Worm (Caenorhabditis elegans): Measurements from ENCODE around the gene Y82E9BR.20.

The Y82E9BR.20 gene

DNA sequence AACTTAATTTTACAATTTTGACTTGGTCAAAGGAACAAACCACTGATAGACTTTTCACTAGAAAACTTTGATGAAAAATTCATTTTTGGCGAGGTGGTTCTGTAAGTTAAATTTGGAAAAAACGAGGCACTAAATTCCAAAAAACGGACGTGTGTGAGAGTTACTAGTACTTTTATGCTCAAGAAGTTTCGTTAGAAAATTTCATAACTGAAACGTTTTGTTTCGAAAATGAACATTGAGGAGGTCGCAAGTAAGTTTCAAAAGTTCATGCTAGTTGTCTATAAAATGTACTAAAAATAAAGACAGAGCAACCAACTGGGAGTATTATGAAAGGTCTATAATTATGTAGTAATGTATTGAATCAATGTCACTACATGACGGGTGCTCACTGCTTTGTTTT, 17.5 kb downstream of the Y82E9BR.20 start, which contains the start of gene pals-17:
TSS of gene pals-17 (minus strand) at position 101 of the 400 bp plus-strand sequence.
- no peak for TF ChIP-seq B0310.2 (tag; optimal IDR thresholded peaks at IDR 0.05)
- TF ChIP-seq tbx-37 (GFP tag; conservative IDR thresholded peaks at IDR 0.05) = no peak
- TF ChIP-seq hmbx-1 (tag; optimal IDR thresholded peaks at IDR 0.05) = no peak
- TF ChIP-seq sea-1 (GFP tag; conservative IDR thresholded peaks at IDR 0.05) = no peak
- no peak for TF ChIP-seq pes-1 (GFP tag; IDR thresholded peaks at IDR 0.05)
- TF ChIP-seq F13C5.2 (tag; optimal IDR thresholded peaks at IDR 0.05) = no peak
- no peak for TF ChIP-seq hnd-1 (tag; optimal IDR thresholded peaks at IDR 0.05)
- no peak for TF ChIP-seq flt-1 (GFP tag; IDR thresholded peaks at IDR 0.05)

DNA sequence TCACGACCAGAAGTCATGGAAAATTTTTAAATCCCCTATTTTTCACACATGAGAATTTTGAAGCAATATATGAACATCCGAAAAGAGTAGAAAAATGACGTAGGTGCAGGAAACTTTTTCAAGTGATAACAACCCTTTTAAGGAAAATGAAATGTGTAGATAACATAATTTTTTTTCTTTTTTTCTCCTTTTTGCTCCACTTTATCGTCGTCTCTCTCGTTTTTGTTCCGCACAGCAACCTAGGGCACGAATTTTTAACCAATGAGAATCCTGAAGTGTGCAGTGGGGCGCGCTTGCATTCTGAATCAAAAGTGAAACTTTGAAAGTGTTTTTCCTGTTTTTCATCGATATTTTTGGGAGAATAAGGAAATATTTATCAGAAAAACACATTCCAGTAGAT, 18.6 kb downstream of the Y82E9BR.20 start:
- TF ChIP-seq hmg-4 (GFP tag; optimal IDR thresholded peaks at IDR 0.05) = no peak
- TF ChIP-seq sea-1 (GFP tag; conservative IDR thresholded peaks at IDR 0.05) = no peak
- TF ChIP-seq hmbx-1 (tag; optimal IDR thresholded peaks at IDR 0.05) = no peak
- TF ChIP-seq hnd-1 (tag; optimal IDR thresholded peaks at IDR 0.05) = no peak
- no peak for TF ChIP-seq tbx-11 (GFP tag; IDR thresholded peaks at IDR 0.05)

DNA sequence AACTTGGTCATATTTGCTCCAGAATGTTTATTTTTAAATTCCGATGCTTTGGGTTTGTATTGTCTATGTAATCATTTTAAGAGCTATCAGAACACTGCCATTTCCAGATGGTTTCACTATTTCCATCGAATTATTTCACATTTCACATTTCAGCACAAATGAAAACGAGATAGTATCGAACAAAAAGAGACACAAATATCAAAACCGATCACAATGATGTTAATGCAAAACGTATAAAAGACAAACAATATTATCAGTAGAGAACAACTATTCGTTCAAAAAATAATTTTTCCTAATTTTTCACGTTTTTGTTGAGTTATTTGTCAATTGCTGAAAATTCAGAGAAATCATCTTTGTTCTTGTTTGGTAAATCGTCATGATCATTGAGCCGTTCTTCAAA, 21.1 kb downstream of the Y82E9BR.20 start:
- TF ChIP-seq tra-4 (tag; optimal IDR thresholded peaks at IDR 0.05) = no peak
- no peak for TF ChIP-seq sea-1 (GFP tag; conservative IDR thresholded peaks at IDR 0.05)
- no peak for TF ChIP-seq ets-7 (tag; optimal IDR thresholded peaks at IDR 0.05)
- no peak for TF ChIP-seq F13C5.2 (tag; optimal IDR thresholded peaks at IDR 0.05)
- no peak for TF ChIP-seq pes-1 (GFP tag; IDR thresholded peaks at IDR 0.05)
- TF ChIP-seq hmbx-1 (tag; optimal IDR thresholded peaks at IDR 0.05) = no peak
- no peak for TF ChIP-seq hnd-1 (tag; optimal IDR thresholded peaks at IDR 0.05)
- TF ChIP-seq scrt-1 (GFP tag; IDR thresholded peaks at IDR 0.05) = no peak
- TF ChIP-seq flt-1 (GFP tag; IDR thresholded peaks at IDR 0.05) = no peak
- TF ChIP-seq hmg-4 (GFP tag; optimal IDR thresholded peaks at IDR 0.05) = no peak
- TF ChIP-seq tbx-11 (GFP tag; IDR thresholded peaks at IDR 0.05) = no peak
- TF ChIP-seq ceh-13 (GFP tag; optimal IDR thresholded peaks at IDR 0.05) = no peak
- TF ChIP-seq B0310.2 (tag; optimal IDR thresholded peaks at IDR 0.05) = no peak
- no peak for TF ChIP-seq ceh-36 (tag; optimal IDR thresholded peaks at IDR 0.05)
- no peak for TF ChIP-seq aly-1 (tag; optimal IDR thresholded peaks at IDR 0.05)
- no peak for TF ChIP-seq tbx-37 (GFP tag; conservative IDR thresholded peaks at IDR 0.05)
- no peak for TF ChIP-seq ama-1 (optimal IDR thresholded peaks at IDR 0.05)

DNA sequence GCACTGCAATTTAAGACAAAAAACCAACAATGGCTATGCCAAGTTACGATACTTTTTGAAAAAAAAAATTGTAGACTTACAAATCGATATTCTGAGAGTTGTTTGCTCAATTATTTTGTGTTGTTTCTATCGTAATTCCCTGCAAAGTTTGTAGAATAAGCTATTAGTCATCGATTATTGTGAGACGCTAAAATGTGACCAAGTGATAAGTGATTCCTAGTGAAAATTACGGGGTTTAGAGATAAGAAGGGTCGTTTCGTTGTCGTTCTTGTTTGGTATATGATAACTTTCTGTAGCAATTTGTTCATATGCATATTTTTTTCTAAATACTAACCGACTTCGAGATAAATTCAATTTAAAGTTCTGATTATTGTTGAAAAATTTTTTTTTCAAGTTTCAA, 24.0 kb downstream of the Y82E9BR.20 start:
- TF ChIP-seq flt-1 (GFP tag; IDR thresholded peaks at IDR 0.05) = no peak
- no peak for TF ChIP-seq ets-7 (tag; optimal IDR thresholded peaks at IDR 0.05)
- TF ChIP-seq tbx-37 (GFP tag; conservative IDR thresholded peaks at IDR 0.05) = no peak
- TF ChIP-seq hmbx-1 (tag; optimal IDR thresholded peaks at IDR 0.05) = no peak
- no peak for TF ChIP-seq ceh-36 (tag; optimal IDR thresholded peaks at IDR 0.05)
- TF ChIP-seq pes-1 (GFP tag; IDR thresholded peaks at IDR 0.05) = no peak
- TF ChIP-seq F13C5.2 (tag; optimal IDR thresholded peaks at IDR 0.05) = no peak
- TF ChIP-seq hnd-1 (tag; optimal IDR thresholded peaks at IDR 0.05) = no peak
- no peak for TF ChIP-seq ama-1 (optimal IDR thresholded peaks at IDR 0.05)
- TF ChIP-seq scrt-1 (GFP tag; IDR thresholded peaks at IDR 0.05) = no peak
- no peak for TF ChIP-seq tbx-11 (GFP tag; IDR thresholded peaks at IDR 0.05)

DNA sequence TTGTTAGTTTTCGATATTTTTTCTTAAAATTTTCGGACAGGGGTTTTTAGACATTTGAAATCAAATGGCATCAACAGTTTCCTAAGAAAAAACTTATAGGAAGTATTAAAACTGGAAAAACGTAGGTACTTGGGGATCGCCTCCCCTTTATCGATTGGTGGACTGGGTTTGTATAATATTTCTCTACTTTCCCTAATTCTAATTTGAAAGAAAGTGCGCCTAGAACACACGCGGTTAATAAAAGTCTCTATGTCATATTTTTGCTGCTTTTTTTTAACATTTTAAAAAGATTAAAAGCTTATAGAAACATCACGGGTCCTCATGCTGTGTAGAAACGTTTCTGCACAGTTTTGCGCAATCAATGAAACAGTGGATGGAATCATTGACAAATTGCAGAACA, 25.5 kb downstream of the Y82E9BR.20 start, which contains the start of gene pals-16:
TSS of gene pals-16 (plus strand) at position 301 of the 400 bp plus-strand sequence.
- no peak for TF ChIP-seq hnd-1 (tag; optimal IDR thresholded peaks at IDR 0.05)
- no peak for TF ChIP-seq ets-7 (tag; optimal IDR thresholded peaks at IDR 0.05)
- no peak for TF ChIP-seq hmg-4 (GFP tag; optimal IDR thresholded peaks at IDR 0.05)
- no peak for TF ChIP-seq pes-1 (GFP tag; IDR thresholded peaks at IDR 0.05)
- no peak for TF ChIP-seq ama-1 (optimal IDR thresholded peaks at IDR 0.05)
- no peak for TF ChIP-seq hmbx-1 (tag; optimal IDR thresholded peaks at IDR 0.05)
- TF ChIP-seq ceh-13 (GFP tag; optimal IDR thresholded peaks at IDR 0.05) = no peak

DNA sequence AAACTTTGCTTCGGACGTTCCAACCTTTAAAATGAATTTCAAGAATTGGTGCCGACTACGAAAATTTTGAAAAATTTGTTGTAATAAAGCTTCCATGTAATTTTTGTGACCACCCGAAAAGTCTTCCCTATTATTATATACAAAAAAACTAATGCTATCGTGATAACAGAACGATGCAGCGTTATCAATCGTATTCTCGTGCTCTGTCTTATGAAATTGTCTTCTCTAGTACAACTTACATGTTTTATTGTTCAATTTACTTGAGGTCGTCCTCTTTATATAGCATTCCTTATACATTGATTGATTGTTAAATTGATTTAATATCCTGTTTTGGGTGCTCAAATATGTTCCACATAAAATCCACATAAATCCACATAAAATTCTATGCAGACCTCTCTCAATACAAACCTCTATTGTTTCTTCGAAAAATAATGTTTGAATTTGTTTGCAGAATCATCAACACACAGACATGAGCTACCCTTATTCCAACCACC, 27.3 kb downstream of the Y82E9BR.20 start, which contains the start of gene pals-19:
TSS of gene pals-19 (plus strand) at position 444 of the 494 bp plus-strand sequence.
- TF ChIP-seq scrt-1 (GFP tag; IDR thresholded peaks at IDR 0.05) = no peak
- no peak for TF ChIP-seq sea-1 (GFP tag; conservative IDR thresholded peaks at IDR 0.05)
- no peak for TF ChIP-seq aly-1 (tag; optimal IDR thresholded peaks at IDR 0.05)
- TF ChIP-seq tbx-11 (GFP tag; IDR thresholded peaks at IDR 0.05) = no peak
- TF ChIP-seq hmbx-1 (tag; optimal IDR thresholded peaks at IDR 0.05) = no peak
- no peak for TF ChIP-seq hmg-4 (GFP tag; optimal IDR thresholded peaks at IDR 0.05)
- no peak for TF ChIP-seq tra-4 (tag; optimal IDR thresholded peaks at IDR 0.05)
- TF ChIP-seq pes-1 (GFP tag; IDR thresholded peaks at IDR 0.05) = no peak
- TF ChIP-seq ceh-13 (GFP tag; optimal IDR thresholded peaks at IDR 0.05) = no peak
- TF ChIP-seq ceh-36 (tag; optimal IDR thresholded peaks at IDR 0.05) = no peak
- TF ChIP-seq tbx-37 (GFP tag; conservative IDR thresholded peaks at IDR 0.05) = no peak
- TF ChIP-seq hnd-1 (tag; optimal IDR thresholded peaks at IDR 0.05) = no peak
- no peak for TF ChIP-seq ama-1 (optimal IDR thresholded peaks at IDR 0.05)
- TF ChIP-seq flt-1 (GFP tag; IDR thresholded peaks at IDR 0.05) = no peak
- no peak for TF ChIP-seq ets-7 (tag; optimal IDR thresholded peaks at IDR 0.05)
- no peak for TF ChIP-seq B0310.2 (tag; optimal IDR thresholded peaks at IDR 0.05)
- no peak for TF ChIP-seq F13C5.2 (tag; optimal IDR thresholded peaks at IDR 0.05)

- TF ChIP-seq flt-1 (GFP tag; IDR thresholded peaks at IDR 0.05) = no peak
- TF ChIP-seq scrt-1 (GFP tag; IDR thresholded peaks at IDR 0.05) = no peak
- no peak for TF ChIP-seq hnd-1 (tag; optimal IDR thresholded peaks at IDR 0.05)
- TF ChIP-seq pes-1 (GFP tag; IDR thresholded peaks at IDR 0.05) = no peak
- no peak for TF ChIP-seq hmbx-1 (tag; optimal IDR thresholded peaks at IDR 0.05)
- TF ChIP-seq ets-7 (tag; optimal IDR thresholded peaks at IDR 0.05) = no peak
- TF ChIP-seq tbx-11 (GFP tag; IDR thresholded peaks at IDR 0.05) = no peak
- no peak for TF ChIP-seq hmg-4 (GFP tag; optimal IDR thresholded peaks at IDR 0.05)
- TF ChIP-seq B0310.2 (tag; optimal IDR thresholded peaks at IDR 0.05) = no peak
- TF ChIP-seq tbx-37 (GFP tag; conservative IDR thresholded peaks at IDR 0.05) = no peak
- TF ChIP-seq F13C5.2 (tag; optimal IDR thresholded peaks at IDR 0.05) = no peak
- TF ChIP-seq tra-4 (tag; optimal IDR thresholded peaks at IDR 0.05) = no peak
- TF ChIP-seq aly-1 (tag; optimal IDR thresholded peaks at IDR 0.05) = no peak
- no peak for TF ChIP-seq ama-1 (optimal IDR thresholded peaks at IDR 0.05)
- no peak for TF ChIP-seq ceh-13 (GFP tag; optimal IDR thresholded peaks at IDR 0.05)
- no peak for TF ChIP-seq sea-1 (GFP tag; conservative IDR thresholded peaks at IDR 0.05)
- no peak for TF ChIP-seq ceh-36 (tag; optimal IDR thresholded peaks at IDR 0.05)
These were observed 28.9 kb downstream of the Y82E9BR.20 start, which contains the start of gene pals-18 for ce11 chrIII:1403108-1403507. pals-18 (plus strand) TSS chrIII:1403408.
